Worm (Caenorhabditis elegans): Measurements from ENCODE around the gene ZK354.9.
"Not testable (repeated sequence)": the region's sequence is repeated elsewhere in the genome, so short reads cannot be mapped to it uniquely, and the experiment has no call there.

- TF ChIP-seq hmbx-1 (tag; optimal IDR thresholded peaks at IDR 0.05); B0310.2 (tag; optimal IDR thresholded peaks at IDR 0.05); ama-1 (optimal IDR thresholded peaks at IDR 0.05); F13C5.2 (tag; optimal IDR thresholded peaks at IDR 0.05); sea-1 (GFP tag; conservative IDR thresholded peaks at IDR 0.05); hmg-4 (GFP tag; optimal IDR thresholded peaks at IDR 0.05); ets-7 (tag; optimal IDR thresholded peaks at IDR 0.05); aly-1 (tag; optimal IDR thresholded peaks at IDR 0.05); tbx-11 (GFP tag; IDR thresholded peaks at IDR 0.05); flt-1 (GFP tag; IDR thresholded peaks at IDR 0.05): not testable (repeated sequence)
Observed at ce11 chrIV:5258385-5258784, 49.6 kb downstream of the ZK354.9 start, which contains the start of gene ttbk-2.1.

Measured in whole organism, early embryonic.